Fruit fly (Drosophila melanogaster) whole organism, adult: ENCODE data around the gene RanBP3.

Source experiments
- CG11617 ChIP-seq: fragments of 200-800 bp; sonication (Bioruptor generic); optimal IDR thresholded peaks from 2 replicates; lab custom pipeline; 2017; ENCODE audit warnings: mild to moderate bottlenecking, missing biosample characterization, missing genetic modification reagents, missing genetic modification characterization
- CG14711 ChIP-seq: fragments of 200-800 bp; sonication (Bioruptor generic); optimal IDR thresholded peaks from 2 replicates; lab custom pipeline; 2018; ENCODE audit warnings: missing biosample characterization, mild to moderate bottlenecking, missing genetic modification characterization, moderate library complexity
- CG1620 ChIP-seq: fragments of 200-800 bp; sonication (Bioruptor generic); optimal IDR thresholded peaks from 2 replicates; lab custom pipeline; 2016; ENCODE audit warnings: missing biosample characterization, missing genetic modification characterization
- CG33017 ChIP-seq: fragments of 200-800 bp; sonication (Bioruptor generic); optimal IDR thresholded peaks from 2 replicates; lab custom pipeline; 2018; ENCODE audit warnings: missing biosample characterization, mild to moderate bottlenecking, missing genetic modification characterization, moderate library complexity
- CG5204 ChIP-seq: fragments of 200-800 bp; sonication (Bioruptor generic); optimal IDR thresholded peaks from 2 replicates; lab custom pipeline; 2016; ENCODE audit warnings: missing biosample characterization, missing genetic modification characterization
- CG7045 ChIP-seq: fragments of 200-800 bp; sonication (Bioruptor generic); optimal IDR thresholded peaks from 2 replicates; lab custom pipeline; 2017; ENCODE audit warnings: missing biosample characterization, mild to moderate bottlenecking, missing genetic modification characterization
- Clk ChIP-seq: fragments of 200-800 bp; sonication (Bioruptor generic); optimal IDR thresholded peaks from 2 replicates; lab custom pipeline; 2017; ENCODE audit warnings: missing biosample characterization, missing genetic modification characterization
- Crg-1 ChIP-seq: fragments of 200-800 bp; sonication (Bioruptor generic); optimal IDR thresholded peaks from 2 replicates; lab custom pipeline; 2016; ENCODE audit warnings: missing biosample characterization, missing genetic modification characterization
- Hr96 ChIP-seq: fragments of 200-800 bp; sonication (Bioruptor generic); optimal IDR thresholded peaks from 2 replicates; lab custom pipeline; 2016; ENCODE audit warnings: missing biosample characterization, missing genetic modification characterization
- Mnt ChIP-seq: fragments of 200-800 bp; sonication (Bioruptor generic); optimal IDR thresholded peaks from 2 replicates; lab custom pipeline; 2016; ENCODE audit warnings: missing biosample characterization, mild to moderate bottlenecking, missing genetic modification characterization
- bab1 ChIP-seq: fragments of 200-800 bp; sonication (Bioruptor generic); optimal IDR thresholded peaks from 3 replicates; lab custom pipeline; 2019; ENCODE audit warnings: missing biosample characterization, mild to moderate bottlenecking, missing genetic modification characterization, moderate library complexity
- kay ChIP-seq: fragments of 200-800 bp; sonication (Bioruptor generic); peaks from one replicate; lab custom pipeline; 2016; ENCODE audit warnings: missing biosample characterization, missing genetic modification characterization, borderline replicate concordance
- tj ChIP-seq: fragments of 200-800 bp; sonication (Bioruptor generic); optimal IDR thresholded peaks from 3 replicates; lab custom pipeline; 2017; ENCODE audit warnings: missing biosample characterization, mild to moderate bottlenecking, missing genetic modification characterization, moderate library complexity
- toe ChIP-seq: fragments of 200-800 bp; sonication (Bioruptor generic); optimal IDR thresholded peaks from 2 replicates; lab custom pipeline; 2016; ENCODE audit warnings: missing biosample characterization, missing genetic modification characterization

DNA sequence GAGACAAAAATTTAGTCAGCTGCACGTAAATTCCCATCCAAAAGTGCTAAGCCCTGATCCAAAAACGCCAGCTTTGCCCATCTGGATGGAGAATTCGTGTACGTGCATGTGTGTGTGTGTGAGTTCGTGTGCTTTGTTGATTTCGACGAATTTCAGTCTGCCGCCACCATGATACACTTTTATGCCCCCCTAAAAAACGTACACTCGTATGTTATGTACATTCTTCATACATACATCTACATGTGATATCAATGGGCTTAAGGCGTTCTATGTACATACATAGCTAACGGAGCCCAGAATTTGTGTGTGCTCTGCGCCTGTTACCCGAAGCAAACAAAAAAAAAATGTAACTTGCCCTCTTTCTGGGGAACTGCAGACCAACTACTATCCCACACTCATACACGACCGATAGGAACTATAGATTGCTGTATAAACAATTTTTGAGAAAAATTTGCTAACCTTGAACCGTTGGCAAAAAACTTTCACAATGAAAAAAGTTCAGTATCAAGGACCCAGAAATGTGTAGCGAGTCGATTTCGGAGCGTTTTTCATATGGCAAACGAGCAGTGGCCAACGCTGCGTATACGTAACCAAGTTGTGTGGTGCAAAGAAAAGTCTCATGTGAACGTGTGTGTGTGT is 26.8 kb downstream of the RanBP3 start:
- TF ChIP-seq CG14711 (tag; lab: Kevin White, UChicago): no peak
- TF ChIP-seq kay (GFP tag; lab: Kevin White, UChicago): no peak
- TF ChIP-seq Clk (GFP tag; lab: Kevin White, UChicago): no peak
- no peak for TF ChIP-seq Crg-1 (GFP tag; lab: Kevin White, UChicago)
- no peak for TF ChIP-seq tj
- TF ChIP-seq CG33017 (tag; lab: Kevin White, UChicago): no peak
- no peak for TF ChIP-seq toe (GFP tag; lab: Kevin White, UChicago)
- TF ChIP-seq CG1620 (GFP tag; lab: Kevin White, UChicago): no peak
- no peak for TF ChIP-seq CG11617
- TF ChIP-seq Hr96: no peak
- TF ChIP-seq bab1 (GFP tag; lab: Kevin White, UChicago): no peak
- no peak for TF ChIP-seq CG5204 (GFP tag; lab: Kevin White, UChicago)
- no peak for TF ChIP-seq CG7045 (GFP tag; lab: Kevin White, UChicago)
- TF ChIP-seq Mnt (GFP tag; lab: Kevin White, UChicago): no peak
